Worm (Caenorhabditis elegans): ENCODE measurements around the gene mltn-7.

mltn-7 gene

ce11 chrV:364650-365049 is 5.5 kb upstream of the mltn-7 start, which contains the start of gene mltn-6:
mltn-6 (plus strand) TSS chrV:364950.
- no peak for TF ChIP-seq sem-2 (GFP tag; optimal IDR thresholded peaks at IDR 0.05)
- TF ChIP-seq ces-1 (GFP tag; optimal IDR thresholded peaks at IDR 0.05): no peak
- no peak for TF ChIP-seq ztf-11 (tag; optimal IDR thresholded peaks at IDR 0.05)
- no peak for TF ChIP-seq elt-1 (tag; optimal IDR thresholded peaks at IDR 0.05; ENCODE audit: borderline replicate concordance, insufficient read depth)
- no peak for TF ChIP-seq nhr-28 (tag; optimal IDR thresholded peaks at IDR 0.05)

ce11 chrV:373192-373591 is 3.1 kb downstream of the mltn-7 start:
- TF ChIP-seq sem-2 (GFP tag; optimal IDR thresholded peaks at IDR 0.05) (no peak), nhr-76 (tag; optimal IDR thresholded peaks at IDR 0.05) (no peak), lin-13 (tag; optimal IDR thresholded peaks at IDR 0.05) (no peak), nhr-12 (tag; optimal IDR thresholded peaks at IDR 0.05) (no peak), unc-39 (tag; optimal IDR thresholded peaks at IDR 0.05) (no peak), ztf-11 (tag; optimal IDR thresholded peaks at IDR 0.05) (no peak), ham-2 (GFP tag; optimal IDR thresholded peaks at IDR 0.05) (no peak), sptf-1 (tag; optimal IDR thresholded peaks at IDR 0.05) (no peak), unc-120 (tag; optimal IDR thresholded peaks at IDR 0.05; ENCODE audit: poor library complexity, severe bottlenecking) (no peak), lsy-2 (tag; optimal IDR thresholded peaks at IDR 0.05) (no peak), zip-8 (tag; optimal IDR thresholded peaks at IDR 0.05) (no peak), pha-4 (tag; optimal IDR thresholded peaks at IDR 0.05) (no peak), ceh-39 (tag; optimal IDR thresholded peaks at IDR 0.05) (no peak), nhr-2 (tag; optimal IDR thresholded peaks at IDR 0.05) (no peak), tbx-8 (GFP tag; optimal IDR thresholded peaks at IDR 0.05) (no peak), ces-1 (GFP tag; optimal IDR thresholded peaks at IDR 0.05) (no peak), M03D4.4 (tag; optimal IDR thresholded peaks at IDR 0.05) (no peak), flh-1 (GFP tag; optimal IDR thresholded peaks at IDR 0.05) (no peak), bed-3 (GFP tag; optimal IDR thresholded peaks at IDR 0.05) (no peak)

DNA sequence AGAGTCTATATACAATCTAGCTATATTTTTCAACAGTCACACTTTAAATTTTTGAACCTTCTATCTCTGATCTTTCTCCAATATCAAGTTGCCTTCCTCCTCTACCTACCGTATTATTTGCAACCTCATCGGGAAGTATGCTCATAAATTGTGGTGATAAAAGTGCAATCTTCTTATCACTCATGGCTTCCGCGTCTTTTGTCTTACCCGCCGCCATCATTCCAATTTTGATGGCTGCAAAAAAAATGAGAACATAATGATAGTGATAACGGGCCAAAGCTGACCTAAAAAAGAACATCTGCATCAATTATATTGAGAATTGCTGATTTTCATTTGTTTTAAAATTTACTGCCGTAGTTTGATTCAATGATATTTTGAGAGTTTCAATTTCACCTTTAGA is 6.7 kb downstream of the mltn-7 start:
- TF ChIP-seq ceh-43 (GFP tag; optimal IDR thresholded peaks at IDR 0.05): no peak
- no peak for TF ChIP-seq elt-3 (tag; optimal IDR thresholded peaks at IDR 0.05)
- no peak for TF ChIP-seq elt-1 (tag; optimal IDR thresholded peaks at IDR 0.05; ENCODE audit: borderline replicate concordance, insufficient read depth)
- TF ChIP-seq M03D4.4 (tag; optimal IDR thresholded peaks at IDR 0.05): no peak
- no peak for TF ChIP-seq nhr-2 (tag; optimal IDR thresholded peaks at IDR 0.05)
- TF ChIP-seq flh-1 (GFP tag; optimal IDR thresholded peaks at IDR 0.05): no peak
- no peak for TF ChIP-seq snpc-4 (tag; optimal IDR thresholded peaks at IDR 0.05)
- TF ChIP-seq bed-3 (GFP tag; optimal IDR thresholded peaks at IDR 0.05): no peak
- TF ChIP-seq nhr-76 (tag; optimal IDR thresholded peaks at IDR 0.05): no peak
- no peak for TF ChIP-seq lin-13 (tag; optimal IDR thresholded peaks at IDR 0.05)
- no peak for TF ChIP-seq nhr-28 (tag; optimal IDR thresholded peaks at IDR 0.05)
- no peak for TF ChIP-seq unc-62 (GFP tag; optimal IDR thresholded peaks at IDR 0.05)
- no peak for TF ChIP-seq mep-1 (tag; optimal IDR thresholded peaks at IDR 0.05)

ce11 chrV:378231-378630 is 8.1 kb downstream of the mltn-7 start:
- TF ChIP-seq tbx-8 (GFP tag; optimal IDR thresholded peaks at IDR 0.05) (no peak), unc-62 (GFP tag; optimal IDR thresholded peaks at IDR 0.05) (no peak), unc-39 (tag; optimal IDR thresholded peaks at IDR 0.05) (no peak), nhr-12 (tag; optimal IDR thresholded peaks at IDR 0.05) (no peak), nhr-76 (tag; optimal IDR thresholded peaks at IDR 0.05) (no peak), blmp-1 (tag; optimal IDR thresholded peaks at IDR 0.05) (no peak), ceh-83 (GFP tag; optimal IDR thresholded peaks at IDR 0.05) (no peak), nhr-28 (tag; optimal IDR thresholded peaks at IDR 0.05) (no peak), lin-32 (GFP tag; optimal IDR thresholded peaks at IDR 0.05) (no peak)

DNA sequence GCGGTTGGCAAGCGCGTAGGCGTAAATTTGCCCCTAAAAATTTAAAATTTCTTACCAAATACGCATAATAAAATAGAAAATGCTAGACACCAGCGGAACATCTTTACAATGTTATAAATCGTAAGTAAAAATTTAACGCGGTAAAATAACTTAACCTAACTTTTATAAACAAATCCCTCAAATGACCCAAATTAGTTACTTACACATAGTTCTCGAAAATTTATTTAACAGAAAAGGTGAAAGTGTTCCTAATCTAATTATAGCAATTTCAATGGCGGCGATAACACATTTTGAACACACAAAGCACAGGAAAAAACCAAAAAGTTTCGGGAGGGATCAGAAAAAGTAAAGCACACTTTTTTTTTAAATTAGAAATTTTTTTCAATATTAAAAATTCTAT is 10.1 kb downstream of the mltn-7 start, which contains the start of gene mltn-8:
TSS of gene mltn-8 (minus strand) at position 101 of the 400 bp plus-strand sequence.
- no peak for TF ChIP-seq tbx-8 (GFP tag; optimal IDR thresholded peaks at IDR 0.05)
- TF ChIP-seq nhr-76 (tag; optimal IDR thresholded peaks at IDR 0.05): no peak
- TF ChIP-seq ceh-83 (GFP tag; optimal IDR thresholded peaks at IDR 0.05): no peak
- TF ChIP-seq M03D4.4 (tag; optimal IDR thresholded peaks at IDR 0.05): no peak
- no peak for TF ChIP-seq lsy-2 (tag; optimal IDR thresholded peaks at IDR 0.05)
- TF ChIP-seq nhr-28 (tag; optimal IDR thresholded peaks at IDR 0.05): no peak
- TF ChIP-seq drap-1 (GFP tag; optimal IDR thresholded peaks at IDR 0.05): no peak
- TF ChIP-seq sptf-1 (tag; optimal IDR thresholded peaks at IDR 0.05): no peak
- TF ChIP-seq sem-2 (GFP tag; optimal IDR thresholded peaks at IDR 0.05): no peak
- no peak for TF ChIP-seq ceh-39 (tag; optimal IDR thresholded peaks at IDR 0.05)
- TF ChIP-seq nhr-237 (tag; optimal IDR thresholded peaks at IDR 0.05): no peak
- TF ChIP-seq ham-2 (GFP tag; optimal IDR thresholded peaks at IDR 0.05): no peak
- TF ChIP-seq blmp-1 (tag; optimal IDR thresholded peaks at IDR 0.05): no peak
